Worm (Caenorhabditis elegans): Measurements from ENCODE around the gene gpa-2.

- no peak for TF ChIP-seq swsn-7 (tag; optimal IDR thresholded peaks at IDR 0.05)
- no peak for TF ChIP-seq nhr-47 (tag; optimal IDR thresholded peaks at IDR 0.05)
- TF ChIP-seq hlh-4 (tag; optimal IDR thresholded peaks at IDR 0.05), result no peak
- no peak for TF ChIP-seq nhr-237 (tag; optimal IDR thresholded peaks at IDR 0.05)
- no peak for TF ChIP-seq pag-3 (tag; optimal IDR thresholded peaks at IDR 0.05; ENCODE audit: borderline replicate concordance, insufficient read depth)
- TF ChIP-seq vab-15 (tag; optimal IDR thresholded peaks at IDR 0.05), result no peak
- TF ChIP-seq efl-3 (GFP tag; optimal IDR thresholded peaks at IDR 0.05), result no peak
- TF ChIP-seq efl-1 (optimal IDR thresholded peaks at IDR 0.05), result no peak
- TF ChIP-seq efl-1 (GFP tag; optimal IDR thresholded peaks at IDR 0.05 in 1 of 2), result no peak
- TF ChIP-seq lsy-2 (tag; optimal IDR thresholded peaks at IDR 0.05), result no peak
- no peak for TF ChIP-seq C04F5.9 (tag; optimal IDR thresholded peaks at IDR 0.05)
Measured at ce11 chrV:8409594-8409993, 38.8 kb downstream of the gpa-2 start.

Measured in whole organism, L1 larva.